Worm (Caenorhabditis elegans) whole organism, L3 larva: ENCODE results near the gene ttr-41.

Source experiments
- ZK546.5 ChIP-seq: sonication (generic microtip); optimal IDR thresholded peaks from 2 replicates; lab custom pipeline; 2017; ENCODE audit warnings: missing biosample characterization, missing genetic modification characterization
- aly-2 ChIP-seq: fragments of 150-350 bp; optimal IDR thresholded peaks from 2 replicates; lab custom pipeline; 2014; ENCODE audit warnings: missing biosample characterization, missing genetic modification characterization
- ama-1 ChIP-seq: fragments of 150-350 bp; optimal IDR thresholded peaks from 2 replicates; lab custom pipeline; 2018
- ceh-82 ChIP-seq: fragments of 150-350 bp; optimal IDR thresholded peaks from 2 replicates; lab custom pipeline; 2014; ENCODE audit warnings: missing biosample characterization, missing genetic modification characterization
- ceh-9 ChIP-seq: sonication (generic microtip); optimal IDR thresholded peaks from 2 replicates; lab custom pipeline; 2018; ENCODE audit warnings: missing biosample characterization, missing genetic modification characterization
- daf-12 ChIP-seq: fragments of 150-350 bp; optimal IDR thresholded peaks from 2 replicates; lab custom pipeline; 2014; ENCODE audit warnings: missing biosample characterization, missing genetic modification reagents, missing genetic modification characterization
- egl-27 ChIP-seq: sonication (generic microtip); optimal IDR thresholded peaks from 4 replicates; lab custom pipeline; 2017; ENCODE audit warnings: missing biosample characterization, missing genetic modification reagents, missing genetic modification characterization
- elt-3 ChIP-seq, 3 experiments: fragments of 150-350 bp in 1 of 3; sonication (generic microtip) in 2 of 3; optimal IDR thresholded peaks; 2 replicates in 2 of 3; 4 replicates in 1 of 3; lab custom pipeline; 2014 to 2017; ENCODE audit warnings: missing biosample characterization in 3 of 3, missing genetic modification characterization in 3 of 3
- eor-1 ChIP-seq, 2 experiments: fragments of 150-350 bp; optimal IDR thresholded peaks; 2 replicates each; lab custom pipeline; 2014 to 2018; ENCODE audit warnings: missing biosample characterization in 2 of 2, missing genetic modification characterization in 2 of 2
- fkh-10 ChIP-seq: sonication (generic microtip); optimal IDR thresholded peaks from 2 replicates; lab custom pipeline; 2017; ENCODE audit warnings: missing biosample characterization, missing genetic modification reagents, missing genetic modification characterization
- fkh-2 ChIP-seq: fragments of 150-350 bp; optimal IDR thresholded peaks from 2 replicates; lab custom pipeline; 2014; ENCODE audit warnings: missing biosample characterization, missing genetic modification reagents, missing genetic modification characterization
- lin-15B ChIP-seq: fragments of 150-350 bp; optimal IDR thresholded peaks from 2 replicates; lab custom pipeline; 2014; ENCODE audit warnings: missing biosample characterization, missing genetic modification characterization
- lin-39 ChIP-seq: fragments of 150-350 bp; optimal IDR thresholded peaks from 2 replicates; lab custom pipeline; 2018; ENCODE audit warnings: missing biosample characterization, missing genetic modification reagents, missing genetic modification characterization
- lsy-12 ChIP-seq: sonication (generic microtip); optimal IDR thresholded peaks from 2 replicates; lab custom pipeline; 2016; ENCODE audit warnings: mild to moderate bottlenecking, missing genetic modification characterization, missing compliant biosample characterization
- mml-1 ChIP-seq: fragments of 150-350 bp; sonication (generic microtip); optimal IDR thresholded peaks from 3 replicates; lab custom pipeline; 2014; ENCODE audit warnings: missing biosample characterization, missing genetic modification characterization
- nfya-1 ChIP-seq: sonication (generic microtip); optimal IDR thresholded peaks from 2 replicates; lab custom pipeline; 2017; ENCODE audit warnings: missing genetic modification characterization, mild to moderate bottlenecking, missing compliant biosample characterization, antibody characterized with exemption, moderate library complexity; ENCODE audit not compliant: insufficient read depth
- nhr-12 ChIP-seq: fragments of 150-350 bp; optimal IDR thresholded peaks from 2 replicates; lab custom pipeline; 2014; ENCODE audit warnings: missing biosample characterization, missing genetic modification characterization
- nhr-23 ChIP-seq: fragments of 150-350 bp; optimal IDR thresholded peaks from 2 replicates; lab custom pipeline; 2014; ENCODE audit warnings: missing biosample characterization, missing genetic modification reagents, missing genetic modification characterization
- nhr-237 ChIP-seq: fragments of 150-350 bp; optimal IDR thresholded peaks from 2 replicates; lab custom pipeline; 2014; ENCODE audit warnings: missing biosample characterization, missing genetic modification characterization
- nhr-25 ChIP-seq: sonication (generic microtip); optimal IDR thresholded peaks from 2 replicates; lab custom pipeline; 2017; ENCODE audit warnings: missing biosample characterization, missing genetic modification characterization
- nhr-28 ChIP-seq: fragments of 150-350 bp; optimal IDR thresholded peaks from 2 replicates; lab custom pipeline; 2014; ENCODE audit warnings: missing biosample characterization, missing genetic modification characterization
- nhr-43 ChIP-seq: sonication (generic microtip); optimal IDR thresholded peaks from 2 replicates; lab custom pipeline; 2016; ENCODE audit warnings: mild to moderate bottlenecking, missing genetic modification characterization, missing compliant biosample characterization; ENCODE audit not compliant: poor library complexity, severe bottlenecking
- nhr-67 ChIP-seq: fragments of 150-350 bp; optimal IDR thresholded peaks from 2 replicates; lab custom pipeline; 2014; ENCODE audit warnings: missing biosample characterization, missing genetic modification characterization
- nhr-76 ChIP-seq: fragments of 150-350 bp; sonication (generic microtip); optimal IDR thresholded peaks from 5 replicates; lab custom pipeline; 2014; ENCODE audit warnings: missing biosample characterization, missing genetic modification characterization
- pha-4 ChIP-seq: fragments of 150-350 bp; optimal IDR thresholded peaks from 2 replicates; lab custom pipeline; 2014; ENCODE audit warnings: missing biosample characterization, missing genetic modification reagents, missing genetic modification characterization
- pqm-1 ChIP-seq: fragments of 150-350 bp; optimal IDR thresholded peaks from 2 replicates; lab custom pipeline; 2017; ENCODE audit warnings: missing biosample characterization, missing genetic modification characterization, inconsistent platforms
- sea-2 ChIP-seq: fragments of 150-350 bp; sonication (generic microtip); optimal IDR thresholded peaks from 4 replicates; lab custom pipeline; 2014; ENCODE audit warnings: missing biosample characterization, missing genetic modification reagents, missing genetic modification characterization
- skn-1 ChIP-seq: fragments of 150-350 bp; optimal IDR thresholded peaks from 2 replicates; lab custom pipeline; 2014; ENCODE audit warnings: missing biosample characterization, missing genetic modification characterization
- tbx-2 ChIP-seq: sonication (generic microtip); optimal IDR thresholded peaks from 2 replicates; lab custom pipeline; 2016; ENCODE audit warnings: mild to moderate bottlenecking, missing genetic modification characterization, missing compliant biosample characterization
- unc-39 ChIP-seq: sonication (generic microtip); optimal IDR thresholded peaks from 4 replicates; lab custom pipeline; 2017; ENCODE audit warnings: missing biosample characterization, missing genetic modification characterization
- unc-62 ChIP-seq: fragments of 150-350 bp; sonication (generic microtip); optimal IDR thresholded peaks from 4 replicates; lab custom pipeline; 2014; ENCODE audit warnings: missing biosample characterization, missing genetic modification reagents, missing genetic modification characterization
- zag-1 ChIP-seq: fragments of 150-350 bp; optimal IDR thresholded peaks from 2 replicates; lab custom pipeline; 2014; ENCODE audit warnings: missing biosample characterization, missing genetic modification characterization
- ztf-11 ChIP-seq: fragments of 150-350 bp; optimal IDR thresholded peaks from 2 replicates; lab custom pipeline; 2014; ENCODE audit warnings: missing biosample characterization, missing genetic modification characterization
- ztf-4 ChIP-seq: fragments of 150-350 bp; optimal IDR thresholded peaks from 2 replicates; lab custom pipeline; 2014; ENCODE audit warnings: missing biosample characterization, missing genetic modification characterization

The ttr-41 gene

DNA sequence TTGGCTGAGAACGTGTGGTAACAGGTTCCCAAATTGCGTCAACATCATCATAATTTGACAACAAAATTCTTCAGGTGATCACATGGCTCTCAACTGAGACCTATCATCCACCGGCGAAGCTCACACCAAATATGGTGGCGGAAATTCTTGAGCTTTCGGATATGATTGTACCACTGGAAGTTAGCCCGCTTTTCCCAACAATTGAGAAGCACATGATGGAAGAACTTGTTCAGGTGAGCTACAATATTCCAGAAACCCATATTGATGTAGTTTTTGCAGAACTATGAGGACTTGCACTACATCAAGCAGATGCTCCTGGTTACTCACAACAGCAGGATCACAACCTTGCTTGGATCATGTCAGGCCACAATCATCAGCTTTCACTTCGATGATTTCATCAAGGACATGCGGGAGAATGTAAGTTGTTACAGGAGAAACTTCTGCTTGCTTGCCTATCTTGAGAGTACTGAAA is 24.6 kb upstream of the ttr-41 start, which contains the start of gene F41C3.1:
Gene F41C3.1, plus strand, starts transcription at position 51 of the 472 bp plus-strand sequence.
- TF ChIP-seq nhr-23 (tag; lab: Kevin White, UChicago) (no peak), ceh-82 (tag; lab: Kevin White, UChicago) (no peak), aly-2 (tag; lab: Kevin White, UChicago) (no peak), eor-1 (tag; optimal IDR thresholded peaks at IDR 0.05; lab: Kevin White, UChicago) (no peak), skn-1 (tag; lab: Kevin White, UChicago) (no peak), nhr-43 (tag; lab: Kevin White, UChicago) (no peak), daf-12 (tag; lab: Kevin White, UChicago) (no peak), fkh-2 (tag; lab: Kevin White, UChicago) (no peak), pha-4 (tag; lab: Kevin White, UChicago) (no peak), fkh-10 (no peak), nhr-237 (tag; lab: Kevin White, UChicago) (no peak), ceh-9 (no peak)

DNA sequence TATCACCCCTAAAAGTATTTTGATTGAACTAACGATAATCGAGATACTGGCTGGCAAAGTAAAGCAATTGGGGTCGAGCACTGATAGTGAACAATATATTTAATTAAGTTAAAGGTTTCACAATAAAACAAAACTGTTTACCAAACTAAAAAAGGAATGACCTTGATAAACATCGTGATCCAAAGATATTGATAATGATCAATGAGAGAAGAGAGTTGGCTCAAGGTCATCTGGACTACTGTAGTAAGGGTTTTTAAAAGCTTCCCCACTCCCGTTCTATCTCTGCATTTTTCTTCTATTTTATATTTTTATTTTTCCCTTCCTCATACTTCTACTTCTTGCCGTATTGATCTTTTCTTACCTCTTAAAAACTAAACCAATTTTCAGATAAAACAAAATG is 21.9 kb upstream of the ttr-41 start, which contains the start of gene F41C3.2:
Gene F41C3.2, plus strand, starts transcription at position 388 of the 400 bp plus-strand sequence.
- TF ChIP-seq ztf-11 (tag; lab: Kevin White, UChicago): no peak
- no peak for TF ChIP-seq aly-2 (tag; lab: Kevin White, UChicago)
- no peak for TF ChIP-seq mml-1 (tag; lab: Kevin White, UChicago)
- no peak for TF ChIP-seq nhr-12 (tag; lab: Kevin White, UChicago)
- TF ChIP-seq elt-3 (tag; optimal IDR thresholded peaks at IDR 0.05; lab: Kevin White, UChicago): peak in 1 of 3 experiments; percentile 2
- no peak for TF ChIP-seq fkh-10
- no peak for TF ChIP-seq nhr-28 (tag; lab: Kevin White, UChicago)
- no peak for TF ChIP-seq unc-62 (GFP tag; lab: Kevin White, UChicago)
- no peak for TF ChIP-seq ZK546.5 (tag; lab: Kevin White, UChicago)
- no peak for TF ChIP-seq lin-39 (tag; lab: Kevin White, UChicago)
- no peak for TF ChIP-seq skn-1 (tag; lab: Kevin White, UChicago)
- TF ChIP-seq sea-2: no peak
- TF ChIP-seq nhr-25 (tag; lab: Kevin White, UChicago): peak; percentile 46
- TF ChIP-seq tbx-2 (tag; lab: Kevin White, UChicago): no peak
- no peak for TF ChIP-seq lin-15B (tag; lab: Kevin White, UChicago)
- TF ChIP-seq zag-1: no peak
- TF ChIP-seq nhr-43 (tag; lab: Kevin White, UChicago): no peak

DNA sequence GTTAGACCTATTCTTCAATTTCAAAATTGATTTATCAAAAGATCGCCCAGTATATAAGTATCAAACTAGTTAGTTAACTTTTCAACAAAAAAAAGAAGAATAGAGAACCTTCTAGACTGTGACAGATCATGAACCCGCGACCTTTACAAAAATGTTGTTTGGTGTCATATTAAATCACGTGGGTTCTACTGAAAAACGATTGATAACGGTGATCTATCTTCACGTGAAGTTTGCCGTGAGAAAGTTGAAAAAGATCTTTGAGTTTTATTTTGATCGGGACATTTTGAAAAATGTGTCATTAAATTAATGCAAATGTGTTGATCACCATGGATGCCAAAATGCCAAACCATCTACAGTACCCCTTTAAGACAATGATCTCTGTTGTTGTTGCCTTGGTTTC is 20.7 kb upstream of the ttr-41 start:
- TF ChIP-seq lsy-12 (tag; lab: Kevin White, UChicago): peak; percentile 54
- no peak for TF ChIP-seq pqm-1 (tag; lab: Kevin White, UChicago)
- no peak for TF ChIP-seq nhr-237 (tag; lab: Kevin White, UChicago)
- no peak for TF ChIP-seq skn-1 (tag; lab: Kevin White, UChicago)
- TF ChIP-seq ama-1 (lab: Kevin White, UChicago): no peak
- no peak for TF ChIP-seq ztf-11 (tag; lab: Kevin White, UChicago)
- peak; percentile 6 for TF ChIP-seq ztf-4 (tag; lab: Kevin White, UChicago)
- TF ChIP-seq nhr-25 (tag; lab: Kevin White, UChicago): peak; percentile 68
- TF ChIP-seq unc-39 (tag; lab: Kevin White, UChicago): no peak
- no peak for TF ChIP-seq egl-27 (tag; lab: Kevin White, UChicago)
- TF ChIP-seq nhr-43 (tag; lab: Kevin White, UChicago): peak; percentile 57
- no peak for TF ChIP-seq nhr-67
- TF ChIP-seq zag-1: no peak
- TF ChIP-seq fkh-2 (tag; lab: Kevin White, UChicago): no peak
- no peak for TF ChIP-seq mml-1 (tag; lab: Kevin White, UChicago)
- no peak for TF ChIP-seq nhr-23 (tag; lab: Kevin White, UChicago)
- no peak for TF ChIP-seq nhr-76 (tag; lab: Kevin White, UChicago)
- no peak for TF ChIP-seq ZK546.5 (tag; lab: Kevin White, UChicago)

ce11 chrII:4747697-4748096 is 20.0 kb upstream of the ttr-41 start:
- TF ChIP-seq nfya-1 (tag; lab: Kevin White, UChicago) (no peak), ama-1 (lab: Kevin White, UChicago) (peak; percentile 23), nhr-43 (tag; lab: Kevin White, UChicago) (peak; percentile 12), nhr-25 (tag; lab: Kevin White, UChicago) (peak; percentile 66)
